Worm (Caenorhabditis elegans) whole organism, L2 larva: ENCODE data around the gene sre-6.

ENCODE experiments used
- C34F6.9 ChIP-seq: fragments of 150-350 bp; optimal IDR thresholded peaks from 2 replicates; lab custom pipeline; 2014; ENCODE audit warnings: missing biosample characterization, missing genetic modification characterization
- F13H6.1 ChIP-seq: sonication (generic microtip); optimal IDR thresholded peaks from 2 replicates; lab custom pipeline; 2016; ENCODE audit warnings: missing genetic modification characterization, missing compliant biosample characterization
- R02D3.7 ChIP-seq: fragments of 150-350 bp; optimal IDR thresholded peaks from 2 replicates; lab custom pipeline; 2014; ENCODE audit warnings: missing biosample characterization, missing genetic modification characterization
- Y55F3AM.14 ChIP-seq: fragments of 200-800 bp; sonication (Bioruptor generic); optimal IDR thresholded peaks from 2 replicates; lab custom pipeline; 2018; ENCODE audit warnings: mild to moderate bottlenecking, missing genetic modification characterization, missing compliant biosample characterization
- ZK546.5 ChIP-seq: sonication (generic microtip); optimal IDR thresholded peaks from 2 replicates; lab custom pipeline; 2017; ENCODE audit warnings: missing biosample characterization, missing genetic modification characterization
- ama-1 ChIP-seq: fragments of 150-350 bp; optimal IDR thresholded peaks from 2 replicates; lab custom pipeline; 2018; ENCODE audit warnings: inconsistent platforms
- blmp-1 ChIP-seq: sonication (generic microtip); optimal IDR thresholded peaks from 2 replicates; lab custom pipeline; 2017; ENCODE audit warnings: missing genetic modification characterization, mild to moderate bottlenecking, missing compliant biosample characterization, antibody characterized with exemption, moderate library complexity; ENCODE audit not compliant: insufficient read depth
- ceh-16 ChIP-seq: fragments of 150-350 bp; optimal IDR thresholded peaks from 2 replicates; lab custom pipeline; 2014; ENCODE audit warnings: missing biosample characterization, missing genetic modification characterization
- crh-2 ChIP-seq: sonication (generic microtip); optimal IDR thresholded peaks from 2 replicates; lab custom pipeline; 2017; ENCODE audit warnings: missing biosample characterization, missing genetic modification characterization
- elt-1 ChIP-seq: fragments of 150-350 bp; optimal IDR thresholded peaks from 2 replicates; lab custom pipeline; 2014; ENCODE audit warnings: missing biosample characterization, missing genetic modification characterization
- elt-3 ChIP-seq: sonication (generic microtip); optimal IDR thresholded peaks from 2 replicates; lab custom pipeline; 2017; ENCODE audit warnings: missing biosample characterization, missing genetic modification characterization
- fos-1 ChIP-seq: fragments of 150-350 bp; optimal IDR thresholded peaks from 2 replicates; lab custom pipeline; 2014; ENCODE audit warnings: missing biosample characterization, missing genetic modification characterization
- gmeb-1 ChIP-seq: fragments of 150-350 bp; optimal IDR thresholded peaks from 2 replicates; lab custom pipeline; 2014; ENCODE audit warnings: missing biosample characterization, missing genetic modification characterization
- lin-11 ChIP-seq: fragments of 150-350 bp; sonication (generic microtip); optimal IDR thresholded peaks from 2 replicates; lab custom pipeline; 2014; ENCODE audit warnings: missing biosample characterization, missing genetic modification characterization, inconsistent platforms, mixed read lengths
- lin-39 ChIP-seq: fragments of 150-350 bp; optimal IDR thresholded peaks from 2 replicates; lab custom pipeline; 2014; ENCODE audit warnings: missing biosample characterization, missing genetic modification reagents, missing genetic modification characterization
- lsy-2 ChIP-seq, 2 experiments: fragments of 150-350 bp in 1 of 2; sonication (generic microtip) in 1 of 2; optimal IDR thresholded peaks; 2 replicates each; lab custom pipeline; 2014 to 2017; ENCODE audit warnings: missing biosample characterization in 2 of 2, missing genetic modification characterization in 2 of 2
- mab-5 ChIP-seq: fragments of 150-350 bp; optimal IDR thresholded peaks from 2 replicates; lab custom pipeline; 2014; ENCODE audit warnings: missing biosample characterization, missing genetic modification characterization
- mdl-1 ChIP-seq, 2 experiments: fragments of 150-350 bp in 1 of 2; sonication (generic microtip) in 1 of 2; optimal IDR thresholded peaks; 2 replicates each; lab custom pipeline; 2017; ENCODE audit warnings: missing biosample characterization in 2 of 2, missing genetic modification characterization in 2 of 2
- nhr-11 ChIP-seq: fragments of 150-350 bp; optimal IDR thresholded peaks from 2 replicates; lab custom pipeline; 2014; ENCODE audit warnings: missing biosample characterization, missing genetic modification characterization
- nhr-129 ChIP-seq: fragments of 150-350 bp; optimal IDR thresholded peaks from 2 replicates; lab custom pipeline; 2014; ENCODE audit warnings: missing biosample characterization, missing genetic modification characterization
- nhr-21 ChIP-seq: fragments of 150-350 bp; optimal IDR thresholded peaks from 2 replicates; lab custom pipeline; 2014; ENCODE audit warnings: missing biosample characterization, missing genetic modification characterization
- nhr-23 ChIP-seq: fragments of 150-350 bp; optimal IDR thresholded peaks from 2 replicates; lab custom pipeline; 2014; ENCODE audit warnings: missing biosample characterization, missing genetic modification reagents, missing genetic modification characterization
- nhr-237 ChIP-seq: fragments of 150-350 bp; optimal IDR thresholded peaks from 2 replicates; lab custom pipeline; 2014; ENCODE audit warnings: missing biosample characterization, missing genetic modification characterization
- nhr-25 ChIP-seq: fragments of 150-350 bp; sonication (generic microtip); optimal IDR thresholded peaks from 3 replicates; lab custom pipeline; 2014; ENCODE audit warnings: missing biosample characterization, missing genetic modification characterization
- nhr-6 ChIP-seq: fragments of 150-350 bp; optimal IDR thresholded peaks from 2 replicates; lab custom pipeline; 2014; ENCODE audit warnings: missing biosample characterization, missing genetic modification characterization
- sem-4 ChIP-seq: fragments of 150-350 bp; optimal IDR thresholded peaks from 2 replicates; lab custom pipeline; 2014; ENCODE audit warnings: missing biosample characterization, missing genetic modification reagents, missing genetic modification characterization
- skn-1 ChIP-seq: sonication (generic microtip); optimal IDR thresholded peaks from 2 replicates; lab custom pipeline; 2017; ENCODE audit warnings: missing biosample characterization, missing genetic modification characterization
- sma-3 ChIP-seq: sonication (generic microtip); optimal IDR thresholded peaks from 2 replicates; lab custom pipeline; 2016; ENCODE audit warnings: missing genetic modification reagents, missing genetic modification characterization, missing compliant biosample characterization
- sma-9 ChIP-seq, 2 experiments: fragments of 150-350 bp in 1 of 2; sonication (generic microtip) in 1 of 2; optimal IDR thresholded peaks; 2 replicates each; lab custom pipeline; 2014 to 2016; ENCODE audit warnings: missing genetic modification characterization in 2 of 2, mild to moderate bottlenecking in 1 of 2, missing biosample characterization in 1 of 2, missing compliant biosample characterization in 1 of 2, missing genetic modification reagents in 1 of 2, moderate library complexity in 1 of 2
- unc-55 ChIP-seq: fragments of 150-350 bp; sonication (generic microtip); optimal IDR thresholded peaks from 3 replicates; lab custom pipeline; 2014; ENCODE audit warnings: missing biosample characterization, missing genetic modification reagents, missing genetic modification characterization
- unc-62 ChIP-seq: fragments of 150-350 bp; optimal IDR thresholded peaks from 2 replicates; lab custom pipeline; 2014; ENCODE audit warnings: missing biosample characterization, missing genetic modification reagents, missing genetic modification characterization
- zag-1 ChIP-seq: fragments of 150-350 bp; optimal IDR thresholded peaks from 2 replicates; lab custom pipeline; 2014; ENCODE audit warnings: missing biosample characterization, missing genetic modification characterization
- ztf-11 ChIP-seq: sonication (generic microtip); optimal IDR thresholded peaks from 2 replicates; lab custom pipeline; 2017; ENCODE audit warnings: missing biosample characterization, missing genetic modification characterization

The sre-6 gene

ce11 chrV:10721304-10721703, 41.3 kb downstream of the sre-6 start:
- TF ChIP-seq lin-39 (tag; lab: Kevin White, UChicago) (no peak), sma-9 (GFP tag; optimal IDR thresholded peaks at IDR 0.05; lab: Kevin White, UChicago) (peak; percentile 45), sma-9 (tag; optimal IDR thresholded peaks at IDR 0.05; lab: Kevin White, UChicago) (no peak), Y55F3AM.14 (no peak), nhr-21 (tag; lab: Kevin White, UChicago) (no peak), nhr-11 (tag; lab: Kevin White, UChicago) (no peak), unc-55 (peak; percentile 41), ztf-11 (tag; lab: Kevin White, UChicago) (no peak), gmeb-1 (no peak), nhr-23 (tag; lab: Kevin White, UChicago) (no peak)

ce11 chrV:10720876-10721275, 41.7 kb downstream of the sre-6 start:
- TF ChIP-seq nhr-25 (tag; lab: Kevin White, UChicago) (peak; percentile 45), blmp-1 (tag; lab: Kevin White, UChicago) (peak; percentile 22), skn-1 (no peak)
- TF ChIP-seq, all 48 proteins: peak for 2

ce11 chrV:10720303-10720847, 42.2 kb downstream of the sre-6 start:
- TF ChIP-seq sma-9 (GFP tag; optimal IDR thresholded peaks at IDR 0.05; lab: Kevin White, UChicago) (peak; percentile 74), sma-9 (tag; optimal IDR thresholded peaks at IDR 0.05; lab: Kevin White, UChicago) (no peak), elt-3 (tag; lab: Kevin White, UChicago) (no peak), ZK546.5 (tag; lab: Kevin White, UChicago) (no peak), mab-5 (peak; percentile 55)

DNA sequence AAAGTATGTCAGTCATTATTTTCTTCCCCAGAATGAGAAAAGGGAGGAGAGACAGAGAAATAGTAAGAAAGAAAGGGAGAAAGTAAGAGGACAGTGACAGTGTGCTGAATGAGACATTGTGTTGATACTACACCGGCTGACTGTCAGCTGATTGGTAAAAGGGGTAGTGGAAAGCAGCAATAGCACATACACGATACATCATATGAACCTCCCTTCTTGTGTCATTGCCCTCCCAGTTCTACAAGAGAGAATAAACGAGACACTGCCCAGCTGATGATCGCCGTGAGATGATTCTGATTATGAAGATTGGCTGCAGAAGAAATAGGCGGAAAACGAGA, 42.8 kb downstream of the sre-6 start:
- TF ChIP-seq elt-1: no peak
- TF ChIP-seq unc-62: no peak
- peak; percentile 49 for TF ChIP-seq F13H6.1
- TF ChIP-seq nhr-25 (tag; lab: Kevin White, UChicago): peak; percentile 90
- peak; percentile 93 for TF ChIP-seq sma-9 (GFP tag; optimal IDR thresholded peaks at IDR 0.05; lab: Kevin White, UChicago)
- TF ChIP-seq sma-9 (tag; optimal IDR thresholded peaks at IDR 0.05; lab: Kevin White, UChicago): no peak
- no peak for TF ChIP-seq zag-1 (tag; lab: Kevin White, UChicago)
- no peak for TF ChIP-seq lin-11
- peak; percentile 65 for TF ChIP-seq crh-2
- peak; percentile 97 for TF ChIP-seq nhr-129 (tag; lab: Kevin White, UChicago)
- TF ChIP-seq nhr-11 (tag; lab: Kevin White, UChicago): no peak
- TF ChIP-seq skn-1: peak; percentile 9
- peak; percentile 27 for TF ChIP-seq sem-4 (tag; lab: Kevin White, UChicago)
- TF ChIP-seq lsy-2 (tag; optimal IDR thresholded peaks at IDR 0.05; lab: Kevin White, UChicago): peak in 1 of 2 experiments; percentile 44
- TF ChIP-seq gmeb-1: peak; percentile 41
- peak in 1 of 2 experiments; percentile 76 for TF ChIP-seq mdl-1 (tag; optimal IDR thresholded peaks at IDR 0.05; lab: Kevin White, UChicago)
- TF ChIP-seq Y55F3AM.14: peak; percentile 94
- TF ChIP-seq elt-3 (tag; lab: Kevin White, UChicago): no peak
- peak; percentile 67 for TF ChIP-seq ama-1
- TF ChIP-seq nhr-6 (tag; lab: Kevin White, UChicago): peak; percentile 52
- TF ChIP-seq ceh-16 (tag; lab: Kevin White, UChicago): peak; percentile 15
- peak; percentile 73 for TF ChIP-seq C34F6.9
- TF ChIP-seq R02D3.7 (tag; lab: Kevin White, UChicago): no peak
- no peak for TF ChIP-seq nhr-237
- peak; percentile 93 for TF ChIP-seq blmp-1 (tag; lab: Kevin White, UChicago)
- peak; percentile 81 for TF ChIP-seq nhr-21 (tag; lab: Kevin White, UChicago)
- TF ChIP-seq fos-1 (tag; lab: Kevin White, UChicago): peak; percentile 43
- TF ChIP-seq sma-3 (GFP tag; lab: Kevin White, UChicago): peak; percentile 87
